Worm (Caenorhabditis elegans) whole organism, L3 larva: ENCODE measurements around the gene fbxc-53.
A peak's percentile ranks its signal among the peaks of the same experiment; 100 is the strongest.

Experiments used
- ZK546.5 ChIP-seq: sonication (generic microtip); optimal IDR thresholded peaks from 2 replicates; lab custom pipeline; 2017; ENCODE audit warnings: missing biosample characterization, missing genetic modification characterization
- aly-2 ChIP-seq: fragments of 150-350 bp; optimal IDR thresholded peaks from 2 replicates; lab custom pipeline; 2014; ENCODE audit warnings: missing biosample characterization, missing genetic modification characterization
- ama-1 ChIP-seq: fragments of 150-350 bp; optimal IDR thresholded peaks from 2 replicates; lab custom pipeline; 2018
- ceh-28 ChIP-seq: fragments of 150-350 bp; optimal IDR thresholded peaks from 2 replicates; lab custom pipeline; 2014; ENCODE audit warnings: missing biosample characterization, missing genetic modification reagents, missing genetic modification characterization
- ceh-82 ChIP-seq: fragments of 150-350 bp; optimal IDR thresholded peaks from 2 replicates; lab custom pipeline; 2014; ENCODE audit warnings: missing biosample characterization, missing genetic modification characterization
- daf-12 ChIP-seq: fragments of 150-350 bp; optimal IDR thresholded peaks from 2 replicates; lab custom pipeline; 2014; ENCODE audit warnings: missing biosample characterization, missing genetic modification reagents, missing genetic modification characterization
- egl-5 ChIP-seq: fragments of 150-350 bp; optimal IDR thresholded peaks from 2 replicates; lab custom pipeline; 2017; ENCODE audit warnings: missing biosample characterization, missing genetic modification reagents, missing genetic modification characterization, inconsistent platforms
- elt-1 ChIP-seq: fragments of 150-350 bp; optimal IDR thresholded peaks from 2 replicates; lab custom pipeline; 2014; ENCODE audit warnings: missing biosample characterization, missing genetic modification characterization
- elt-2 ChIP-seq: sonication (generic microtip); optimal IDR thresholded peaks from 2 replicates; lab custom pipeline; 2016; ENCODE audit warnings: missing genetic modification reagents, mild to moderate bottlenecking, missing genetic modification characterization, missing compliant biosample characterization
- elt-3 ChIP-seq, 3 experiments: fragments of 150-350 bp in 1 of 3; sonication (generic microtip) in 2 of 3; optimal IDR thresholded peaks; 2 replicates in 2 of 3; 4 replicates in 1 of 3; lab custom pipeline; 2014 to 2017; ENCODE audit warnings: missing biosample characterization in 3 of 3, missing genetic modification characterization in 3 of 3
- eor-1 ChIP-seq, 2 experiments: fragments of 150-350 bp; optimal IDR thresholded peaks; 2 replicates each; lab custom pipeline; 2014 to 2018; ENCODE audit warnings: missing biosample characterization in 2 of 2, missing genetic modification characterization in 2 of 2
- fkh-2 ChIP-seq: fragments of 150-350 bp; optimal IDR thresholded peaks from 2 replicates; lab custom pipeline; 2014; ENCODE audit warnings: missing biosample characterization, missing genetic modification reagents, missing genetic modification characterization
- fos-1 ChIP-seq: fragments of 150-350 bp; optimal IDR thresholded peaks from 2 replicates; lab custom pipeline; 2014; ENCODE audit warnings: missing biosample characterization, missing genetic modification characterization
- hmg-11 ChIP-seq: sonication (generic microtip); optimal IDR thresholded peaks from 2 replicates; lab custom pipeline; 2016; ENCODE audit warnings: missing genetic modification characterization, missing compliant biosample characterization
- jun-1 ChIP-seq: fragments of 150-350 bp; optimal IDR thresholded peaks from 2 replicates; lab custom pipeline; 2014; ENCODE audit warnings: missing biosample characterization, missing genetic modification reagents, missing genetic modification characterization
- lin-15B ChIP-seq: fragments of 150-350 bp; optimal IDR thresholded peaks from 2 replicates; lab custom pipeline; 2014; ENCODE audit warnings: missing biosample characterization, missing genetic modification characterization
- lsy-12 ChIP-seq: sonication (generic microtip); optimal IDR thresholded peaks from 2 replicates; lab custom pipeline; 2016; ENCODE audit warnings: mild to moderate bottlenecking, missing genetic modification characterization, missing compliant biosample characterization
- mdl-1 ChIP-seq: fragments of 150-350 bp; optimal IDR thresholded peaks from 2 replicates; lab custom pipeline; 2014; ENCODE audit warnings: missing biosample characterization, missing genetic modification characterization
- mml-1 ChIP-seq: fragments of 150-350 bp; sonication (generic microtip); optimal IDR thresholded peaks from 3 replicates; lab custom pipeline; 2014; ENCODE audit warnings: missing biosample characterization, missing genetic modification characterization
- nfya-1 ChIP-seq: sonication (generic microtip); optimal IDR thresholded peaks from 2 replicates; lab custom pipeline; 2017; ENCODE audit warnings: missing genetic modification characterization, mild to moderate bottlenecking, missing compliant biosample characterization, antibody characterized with exemption, moderate library complexity; ENCODE audit not compliant: insufficient read depth
- nhr-11 ChIP-seq: fragments of 150-350 bp; optimal IDR thresholded peaks from 2 replicates; lab custom pipeline; 2014; ENCODE audit warnings: missing biosample characterization, missing genetic modification characterization
- nhr-12 ChIP-seq: fragments of 150-350 bp; optimal IDR thresholded peaks from 2 replicates; lab custom pipeline; 2014; ENCODE audit warnings: missing biosample characterization, missing genetic modification characterization
- nhr-23 ChIP-seq: fragments of 150-350 bp; optimal IDR thresholded peaks from 2 replicates; lab custom pipeline; 2014; ENCODE audit warnings: missing biosample characterization, missing genetic modification reagents, missing genetic modification characterization
- nhr-237 ChIP-seq: fragments of 150-350 bp; optimal IDR thresholded peaks from 2 replicates; lab custom pipeline; 2014; ENCODE audit warnings: missing biosample characterization, missing genetic modification characterization
- nhr-25 ChIP-seq: sonication (generic microtip); optimal IDR thresholded peaks from 2 replicates; lab custom pipeline; 2017; ENCODE audit warnings: missing biosample characterization, missing genetic modification characterization
- nhr-67 ChIP-seq: fragments of 150-350 bp; optimal IDR thresholded peaks from 2 replicates; lab custom pipeline; 2014; ENCODE audit warnings: missing biosample characterization, missing genetic modification characterization
- nhr-77 ChIP-seq: fragments of 150-350 bp; optimal IDR thresholded peaks from 2 replicates; lab custom pipeline; 2014; ENCODE audit warnings: missing biosample characterization, missing genetic modification characterization
- pha-4 ChIP-seq: fragments of 150-350 bp; optimal IDR thresholded peaks from 2 replicates; lab custom pipeline; 2014; ENCODE audit warnings: missing biosample characterization, missing genetic modification reagents, missing genetic modification characterization
- pqm-1 ChIP-seq: fragments of 150-350 bp; optimal IDR thresholded peaks from 2 replicates; lab custom pipeline; 2017; ENCODE audit warnings: missing biosample characterization, missing genetic modification characterization, inconsistent platforms
- sea-2 ChIP-seq: fragments of 150-350 bp; sonication (generic microtip); optimal IDR thresholded peaks from 4 replicates; lab custom pipeline; 2014; ENCODE audit warnings: missing biosample characterization, missing genetic modification reagents, missing genetic modification characterization
- skn-1 ChIP-seq: fragments of 150-350 bp; optimal IDR thresholded peaks from 2 replicates; lab custom pipeline; 2014; ENCODE audit warnings: missing biosample characterization, missing genetic modification characterization
- snpc-4 ChIP-seq: fragments of 150-350 bp; optimal IDR thresholded peaks from 2 replicates; lab custom pipeline; 2014; ENCODE audit warnings: missing biosample characterization, missing genetic modification characterization
- tbx-2 ChIP-seq: sonication (generic microtip); optimal IDR thresholded peaks from 2 replicates; lab custom pipeline; 2016; ENCODE audit warnings: mild to moderate bottlenecking, missing genetic modification characterization, missing compliant biosample characterization
- unc-39 ChIP-seq: sonication (generic microtip); optimal IDR thresholded peaks from 4 replicates; lab custom pipeline; 2017; ENCODE audit warnings: missing biosample characterization, missing genetic modification characterization
- unc-62 ChIP-seq: fragments of 150-350 bp; sonication (generic microtip); optimal IDR thresholded peaks from 4 replicates; lab custom pipeline; 2014; ENCODE audit warnings: missing biosample characterization, missing genetic modification reagents, missing genetic modification characterization
- ztf-11 ChIP-seq: fragments of 150-350 bp; optimal IDR thresholded peaks from 2 replicates; lab custom pipeline; 2014; ENCODE audit warnings: missing biosample characterization, missing genetic modification characterization
- ztf-4 ChIP-seq: fragments of 150-350 bp; optimal IDR thresholded peaks from 2 replicates; lab custom pipeline; 2014; ENCODE audit warnings: missing biosample characterization, missing genetic modification characterization

Gene fbxc-53

ce11 chrII:3684487-3685067 lies 26.5 kb upstream of the fbxc-53 start:
- TF ChIP-seq pqm-1 (tag; lab: Kevin White, UChicago): peak; percentile 46
- TF ChIP-seq ceh-28 (tag; lab: Kevin White, UChicago): peak; percentile 83
- TF ChIP-seq nhr-25 (tag; lab: Kevin White, UChicago): no peak
- peak; percentile 87 for TF ChIP-seq elt-2 (tag; lab: Kevin White, UChicago)
- TF ChIP-seq, all 47 proteins: peak for 3

DNA sequence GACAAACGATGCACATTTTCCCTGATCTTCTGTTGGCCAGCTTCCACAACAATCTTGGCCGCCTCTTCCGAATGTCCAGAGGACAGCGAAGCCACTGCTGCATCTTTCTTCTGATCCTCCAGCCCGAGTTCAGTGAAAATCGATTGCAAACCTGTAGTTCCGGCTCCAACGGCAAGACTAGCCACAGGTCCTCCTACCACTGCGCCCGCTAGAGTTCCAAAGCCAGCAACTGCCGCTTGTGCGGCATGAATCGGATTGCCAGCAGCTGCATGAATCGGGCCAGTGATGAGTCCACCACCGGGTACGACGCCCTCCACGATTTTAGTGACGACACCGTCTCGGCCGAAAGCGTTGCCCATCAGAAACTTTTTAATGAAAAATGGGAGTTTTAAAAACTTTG lies 22.8 kb upstream of the fbxc-53 start, which contains the start of gene ifas-1:
Gene ifas-1, minus strand, starts transcription at position 387 of the 400 bp plus-strand sequence.
- TF ChIP-seq jun-1: no peak
- no peak for TF ChIP-seq nhr-12 (tag; lab: Kevin White, UChicago)
- TF ChIP-seq nhr-23: no peak
- TF ChIP-seq eor-1 (tag; optimal IDR thresholded peaks at IDR 0.05; lab: Kevin White, UChicago): no peak
- TF ChIP-seq nhr-11 (tag; lab: Kevin White, UChicago): no peak
- no peak for TF ChIP-seq fos-1 (tag; lab: Kevin White, UChicago)
- TF ChIP-seq unc-39 (tag; lab: Kevin White, UChicago): no peak
- no peak for TF ChIP-seq skn-1 (tag; lab: Kevin White, UChicago)
- TF ChIP-seq lin-15B (tag; lab: Kevin White, UChicago): no peak
- no peak for TF ChIP-seq mdl-1
- no peak for TF ChIP-seq hmg-11

ce11 chrII:3690646-3691045 lies 20.4 kb upstream of the fbxc-53 start, which contains the start of gene srx-101:
Gene srx-101 (minus strand): TSS chrII:3690746.
- TF ChIP-seq lin-15B (tag; lab: Kevin White, UChicago): no peak
- TF ChIP-seq elt-3 (tag; optimal IDR thresholded peaks at IDR 0.05; lab: Kevin White, UChicago): no peak
- TF ChIP-seq egl-5 (tag; lab: Kevin White, UChicago): no peak
- TF ChIP-seq ztf-11: no peak
- no peak for TF ChIP-seq mdl-1
- no peak for TF ChIP-seq nhr-77 (tag; lab: Kevin White, UChicago)
- TF ChIP-seq mml-1 (tag; lab: Kevin White, UChicago): no peak
- no peak for TF ChIP-seq nhr-67
- TF ChIP-seq snpc-4: no peak
- TF ChIP-seq nhr-12 (tag; lab: Kevin White, UChicago): no peak
- TF ChIP-seq daf-12: no peak

- no peak for TF ChIP-seq mml-1 (tag; lab: Kevin White, UChicago)
- no peak for TF ChIP-seq nhr-25 (tag; lab: Kevin White, UChicago)
- no peak for TF ChIP-seq sea-2
- no peak for TF ChIP-seq unc-62 (GFP tag; lab: Kevin White, UChicago)
- no peak for TF ChIP-seq daf-12
- no peak for TF ChIP-seq pha-4 (tag; lab: Kevin White, UChicago)
- no peak for TF ChIP-seq hmg-11
- no peak for TF ChIP-seq aly-2 (tag; lab: Kevin White, UChicago)
- TF ChIP-seq nfya-1 (tag; lab: Kevin White, UChicago): no peak
- TF ChIP-seq fkh-2: no peak
- no peak for TF ChIP-seq nhr-11 (tag; lab: Kevin White, UChicago)
- TF ChIP-seq nhr-12 (tag; lab: Kevin White, UChicago): no peak
- TF ChIP-seq nhr-23: no peak
- no peak for TF ChIP-seq ztf-11
Observed at ce11 chrII:3694664-3695063, 16.4 kb upstream of the fbxc-53 start, which contains the start of gene srx-102. Gene srx-102 (minus strand): TSS chrII:3694764.

ce11 chrII:3699591-3699990 lies 11.5 kb upstream of the fbxc-53 start, which contains the start of gene srx-104:
Gene srx-104 (minus strand): TSS chrII:3699691.
- TF ChIP-seq unc-62 (GFP tag; lab: Kevin White, UChicago): no peak
- TF ChIP-seq tbx-2 (tag; lab: Kevin White, UChicago): no peak
- no peak for TF ChIP-seq nhr-237 (tag; lab: Kevin White, UChicago)
- no peak for TF ChIP-seq elt-1 (tag; lab: Kevin White, UChicago)
- TF ChIP-seq unc-39 (tag; lab: Kevin White, UChicago): no peak
- TF ChIP-seq lsy-12 (tag; lab: Kevin White, UChicago): no peak
- TF ChIP-seq ceh-82 (tag; lab: Kevin White, UChicago): no peak
- TF ChIP-seq eor-1 (tag; optimal IDR thresholded peaks at IDR 0.05; lab: Kevin White, UChicago): no peak
- TF ChIP-seq aly-2 (tag; lab: Kevin White, UChicago): no peak
- no peak for TF ChIP-seq nfya-1 (tag; lab: Kevin White, UChicago)
- TF ChIP-seq snpc-4: no peak
- no peak for TF ChIP-seq ztf-4
- TF ChIP-seq nhr-25 (tag; lab: Kevin White, UChicago): no peak
- TF ChIP-seq mdl-1: no peak
- TF ChIP-seq egl-5 (tag; lab: Kevin White, UChicago): no peak
- TF ChIP-seq mml-1 (tag; lab: Kevin White, UChicago): no peak
- TF ChIP-seq ZK546.5 (tag; lab: Kevin White, UChicago): no peak
- TF ChIP-seq ama-1 (lab: Kevin White, UChicago): no peak
- TF ChIP-seq sea-2: no peak
